Fruit fly (Drosophila melanogaster) whole organism, embryonic: ENCODE data around the gene CG12182.

ENCODE experiments used
- Atf6 ChIP-seq: fragments of 200-800 bp; sonication (Bioruptor generic); IDR thresholded peaks from 2 replicates; pipeline ENCODE4 v1.3.6; 2022; ENCODE audit warnings: missing biosample characterization, missing genetic modification characterization
- BEAF-32 ChIP-seq: fragments of 200-800 bp; sonication (Bioruptor generic); optimal IDR thresholded peaks from 3 replicates; lab custom pipeline; 2017; ENCODE audit warnings: missing biosample characterization, missing genetic modification characterization, mild to moderate bottlenecking, moderate library complexity, missing genetic modification reagents
- C15 ChIP-seq: fragments of 200-800 bp; sonication (Bioruptor generic); IDR thresholded peaks from 3 replicates; pipeline ENCODE4 v1.3.6; 2022; ENCODE audit warnings: missing biosample characterization, missing genetic modification characterization
- CG10267 ChIP-seq: fragments of 200-800 bp; sonication (Bioruptor generic); optimal IDR thresholded peaks from 2 replicates; lab custom pipeline; 2018; ENCODE audit warnings: missing biosample characterization, mild to moderate bottlenecking, missing genetic modification characterization, moderate library complexity
- CG10959 ChIP-seq: fragments of 200-800 bp; sonication (Bioruptor generic); IDR thresholded peaks from 2 replicates; pipeline ENCODE4 v1.3.6; 2022; ENCODE audit warnings: missing biosample characterization, missing genetic modification characterization
- CG12071 ChIP-seq: fragments of 200-800 bp; sonication (Bioruptor generic); optimal IDR thresholded peaks from 3 replicates; lab custom pipeline; 2018; ENCODE audit warnings: missing biosample characterization, mild to moderate bottlenecking, missing genetic modification characterization
- CG12769 ChIP-seq: fragments of 200-800 bp; sonication (Bioruptor generic); optimal IDR thresholded peaks from 2 replicates; lab custom pipeline; 2019; ENCODE audit warnings: missing biosample characterization, mild to moderate bottlenecking, missing genetic modification characterization, moderate library complexity
- CG1647 ChIP-seq: fragments of 200-800 bp; sonication (Bioruptor generic); optimal IDR thresholded peaks from 3 replicates; lab custom pipeline; 2016; ENCODE audit warnings: missing biosample characterization, missing genetic modification characterization
- CG17186 ChIP-seq: fragments of 200-800 bp; sonication (Bioruptor generic); optimal IDR thresholded peaks from 3 replicates; lab custom pipeline; 2017; ENCODE audit warnings: missing biosample characterization, missing genetic modification reagents, missing genetic modification characterization
- CG18262 ChIP-seq: fragments of 200-800 bp; optimal IDR thresholded peaks from 3 replicates; lab custom pipeline; 2019; ENCODE audit warnings: missing biosample characterization, mild to moderate bottlenecking, missing genetic modification characterization, moderate library complexity
- CG2875 ChIP-seq: fragments of 200-800 bp; sonication (Bioruptor generic); optimal IDR thresholded peaks from 2 replicates; lab custom pipeline; 2017; ENCODE audit warnings: missing biosample characterization, mild to moderate bottlenecking, missing genetic modification characterization, missing genetic modification reagents
- CG3065 ChIP-seq: fragments of 200-800 bp; sonication (Bioruptor generic); optimal IDR thresholded peaks from 2 replicates; lab custom pipeline; 2016; ENCODE audit warnings: missing biosample characterization, missing genetic modification characterization
- CG31365 ChIP-seq: fragments of 200-800 bp; sonication (Bioruptor generic); optimal IDR thresholded peaks from 2 replicates; lab custom pipeline; 2018; ENCODE audit warnings: missing biosample characterization, mild to moderate bottlenecking, missing genetic modification characterization
- CG32532 ChIP-seq: fragments of 200-800 bp; sonication (Bioruptor generic); IDR thresholded peaks from 2 replicates; pipeline ENCODE4 v1.3.6; 2022; ENCODE audit warnings: missing biosample characterization, missing genetic modification characterization
- CG34422 ChIP-seq: fragments of 200-800 bp; sonication (Bioruptor generic); IDR thresholded peaks from 3 replicates; pipeline ENCODE4 v1.3.6; 2022; ENCODE audit warnings: missing biosample characterization, missing genetic modification characterization
- CG4707 ChIP-seq: fragments of 200-800 bp; sonication (Bioruptor generic); optimal IDR thresholded peaks from 2 replicates; lab custom pipeline; 2018; ENCODE audit warnings: missing biosample characterization, mild to moderate bottlenecking, missing genetic modification characterization, moderate library complexity
- CG4820 ChIP-seq: fragments of 200-800 bp; sonication (Bioruptor generic); optimal IDR thresholded peaks from 3 replicates; lab custom pipeline; 2016; ENCODE audit warnings: missing biosample characterization, missing genetic modification characterization
- CG6254 ChIP-seq: fragments of 200-800 bp; sonication (Bioruptor generic); optimal IDR thresholded peaks from 3 replicates; lab custom pipeline; 2017; ENCODE audit warnings: mild to moderate bottlenecking, missing biosample characterization, missing genetic modification reagents, missing genetic modification characterization
- CG9932 ChIP-seq: fragments of 200-800 bp; sonication (Bioruptor generic); IDR thresholded peaks from 2 replicates; pipeline ENCODE4 v1.3.6; 2022; ENCODE audit warnings: missing biosample characterization, missing genetic modification characterization
- Chrac-16 ChIP-seq: fragments of 200-800 bp; sonication (Bioruptor generic); optimal IDR thresholded peaks from 3 replicates; lab custom pipeline; 2016; ENCODE audit warnings: missing biosample characterization, missing genetic modification characterization
- H15 ChIP-seq: fragments of 200-800 bp; sonication (Bioruptor generic); IDR thresholded peaks from 3 replicates; pipeline ENCODE4 v1.3.6; 2022; ENCODE audit warnings: missing biosample characterization, missing genetic modification characterization
- HLH54F ChIP-seq: fragments of 200-800 bp; sonication (Bioruptor generic); optimal IDR thresholded peaks from 3 replicates; lab custom pipeline; 2016; ENCODE audit warnings: missing biosample characterization, missing genetic modification characterization
- HmgZ ChIP-seq: fragments of 200-800 bp; sonication (Bioruptor generic); optimal IDR thresholded peaks from 2 replicates; lab custom pipeline; 2018; ENCODE audit warnings: missing biosample characterization, mild to moderate bottlenecking, missing genetic modification characterization
- Lpt ChIP-seq: fragments of >200 bp; optimal IDR thresholded peaks from 2 replicates; lab custom pipeline; 2018; ENCODE audit warnings: missing biosample characterization, missing genetic modification characterization
- NC2β ChIP-seq: fragments of 200-800 bp; sonication (Bioruptor generic); optimal IDR thresholded peaks from 2 replicates; lab custom pipeline; 2016; ENCODE audit warnings: missing biosample characterization, missing genetic modification characterization
- Optix ChIP-seq: fragments of 200-800 bp; sonication (Bioruptor generic); IDR thresholded peaks from 3 replicates; pipeline ENCODE4 v1.3.6; 2022; ENCODE audit warnings: missing biosample characterization, missing genetic modification characterization
- Pdp1 ChIP-seq, 2 experiments: fragments of 200-800 bp; sonication (Bioruptor generic); optimal IDR thresholded peaks; 3 replicates each; lab custom pipeline; 2016; ENCODE audit warnings: missing biosample characterization in 2 of 2, missing genetic modification characterization in 2 of 2, mild to moderate bottlenecking in 1 of 2, moderate library complexity in 1 of 2
- Rfx ChIP-seq: fragments of 200-800 bp; sonication (Bioruptor generic); IDR thresholded peaks from 2 replicates; pipeline ENCODE4 v1.3.6; 2022; ENCODE audit warnings: missing biosample characterization, missing genetic modification characterization
- Vsx1 ChIP-seq: fragments of 200-800 bp; sonication (Bioruptor generic); optimal IDR thresholded peaks from 2 replicates; lab custom pipeline; 2017; ENCODE audit warnings: missing biosample characterization, mild to moderate bottlenecking, missing genetic modification characterization, missing genetic modification reagents
- btn ChIP-seq: fragments of 200-800 bp; sonication (Bioruptor generic); optimal IDR thresholded peaks from 2 replicates; lab custom pipeline; 2016; ENCODE audit warnings: missing biosample characterization, missing genetic modification characterization
- croc ChIP-seq: fragments of 200-800 bp; sonication (Bioruptor generic); conservative IDR thresholded peaks from 3 replicates; pipeline ENCODE4 v1.3.6; 2022; ENCODE audit warnings: missing biosample characterization, missing genetic modification characterization
- disco-r ChIP-seq: fragments of 200-800 bp; sonication (Bioruptor generic); optimal IDR thresholded peaks from 2 replicates; lab custom pipeline; 2016; ENCODE audit warnings: missing biosample characterization, missing genetic modification characterization
- emc ChIP-seq: fragments of 200-800 bp; sonication (Bioruptor generic); optimal IDR thresholded peaks from 2 replicates; lab custom pipeline; 2016; ENCODE audit warnings: missing biosample characterization, missing genetic modification characterization
- esg ChIP-seq: fragments of 200-800 bp; sonication (Bioruptor generic); conservative IDR thresholded peaks from 2 replicates; pipeline ENCODE4 v1.3.6; 2022; ENCODE audit warnings: missing biosample characterization, missing genetic modification characterization
- exex ChIP-seq: fragments of 200-800 bp; sonication (Bioruptor generic); optimal IDR thresholded peaks from 4 replicates; lab custom pipeline; 2018; ENCODE audit warnings: missing biosample characterization, mild to moderate bottlenecking, missing genetic modification characterization, moderate library complexity
- fu2 ChIP-seq: fragments of 200-800 bp; sonication (Bioruptor generic); optimal IDR thresholded peaks from 2 replicates; lab custom pipeline; 2016; ENCODE audit warnings: missing biosample characterization, missing genetic modification characterization
- gro ChIP-seq: fragments of 200-800 bp; sonication (Bioruptor generic); optimal IDR thresholded peaks from 2 replicates; lab custom pipeline; 2016; ENCODE audit warnings: missing biosample characterization, missing genetic modification characterization
- lola ChIP-seq, 3 experiments: fragments of >200 bp in 2 of 3; fragments of 200-800 bp in 1 of 3; sonication (Bioruptor generic) in 1 of 3; optimal IDR thresholded peaks; 2 replicates each; lab custom pipeline; 2017 to 2019; ENCODE audit warnings: missing biosample characterization in 3 of 3, missing genetic modification characterization in 3 of 3, mild to moderate bottlenecking in 1 of 3, moderate library complexity in 1 of 3
- mld ChIP-seq: fragments of 200-800 bp; sonication (Bioruptor generic); IDR thresholded peaks from 3 replicates; pipeline ENCODE4 v1.3.6; 2022; ENCODE audit warnings: missing biosample characterization, missing genetic modification characterization; ENCODE audit not compliant: partially characterized antibody
- nerfin-1 ChIP-seq: fragments of 200-800 bp; sonication (Bioruptor generic); optimal IDR thresholded peaks from 3 replicates; lab custom pipeline; 2019; ENCODE audit warnings: missing biosample characterization, mild to moderate bottlenecking, missing genetic modification characterization, moderate library complexity
- onecut ChIP-seq: fragments of 200-800 bp; sonication (Bioruptor generic); IDR thresholded peaks from 2 replicates; pipeline ENCODE4 v1.3.6; 2022; ENCODE audit warnings: missing biosample characterization, missing genetic modification characterization
- prd ChIP-seq, 3 experiments: fragments of >200 bp in 2 of 3; fragments of 200-800 bp in 1 of 3; sonication (Bioruptor generic) in 1 of 3; optimal IDR thresholded peaks in 2 of 3; IDR thresholded peaks in 1 of 3; 2 replicates in 2 of 3; 3 replicates in 1 of 3; pipeline versions ENCODE4 v1.3.6 to Lab custom; 2017 to 2022; ENCODE audit warnings: missing biosample characterization in 1 of 3, missing genetic modification characterization in 1 of 3
- sc ChIP-seq, 3 experiments: fragments of >200 bp in 2 of 3; fragments of 200-800 bp in 1 of 3; sonication (Bioruptor generic) in 1 of 3; optimal IDR thresholded peaks; 2 replicates in 2 of 3; 3 replicates in 1 of 3; lab custom pipeline; 2017; ENCODE audit warnings: mild to moderate bottlenecking in 1 of 3, missing biosample characterization in 1 of 3, missing genetic modification characterization in 1 of 3, missing genetic modification reagents in 1 of 3
- sd ChIP-seq: fragments of 200-800 bp; sonication (Bioruptor generic); optimal IDR thresholded peaks from 3 replicates; lab custom pipeline; 2018; ENCODE audit warnings: missing biosample characterization, mild to moderate bottlenecking, missing genetic modification characterization, moderate library complexity
- tll ChIP-seq, 2 experiments: fragments of 200-800 bp in 1 of 2; fragments of >200 bp in 1 of 2; sonication (Bioruptor generic) in 1 of 2; optimal IDR thresholded peaks; 2 replicates each; lab custom pipeline; 2017 to 2019; ENCODE audit warnings: missing biosample characterization in 2 of 2, missing genetic modification characterization in 2 of 2, mild to moderate bottlenecking in 1 of 2, moderate library complexity in 1 of 2
- trem ChIP-seq: fragments of 200-800 bp; optimal IDR thresholded peaks from 3 replicates; lab custom pipeline; 2019; ENCODE audit warnings: missing biosample characterization, mild to moderate bottlenecking, missing genetic modification characterization, moderate library complexity
- zen2 ChIP-seq: fragments of 200-800 bp; sonication (Bioruptor generic); IDR thresholded peaks from 3 replicates; pipeline ENCODE4 v1.3.6; 2022; ENCODE audit warnings: missing biosample characterization, missing genetic modification characterization; ENCODE audit not compliant: partially characterized antibody

The CG12182 gene

dm6 chr3L:2584119-2584805 lies 15.1 kb downstream of the CG12182 start (continued):
- TF ChIP-seq HmgZ (tag; lab: Kevin White, UChicago), result peak; percentile 49
- TF ChIP-seq CG17186 (GFP tag; lab: Kevin White, UChicago), result peak; percentile 81
- TF ChIP-seq fu2 (GFP tag; lab: Kevin White, UChicago), result peak; percentile 68
- peak; percentile 54 for TF ChIP-seq CG1647 (GFP tag; lab: Kevin White, UChicago)
- TF ChIP-seq Lpt (GFP tag; lab: Kevin White, UChicago), result no peak
- TF ChIP-seq disco-r (GFP tag; lab: Kevin White, UChicago), result peak; percentile 76
- TF ChIP-seq CG6254 (GFP tag; lab: Kevin White, UChicago), result peak; percentile 58
- TF ChIP-seq onecut (GFP tag; lab: Robert Waterston, UW), result peak; percentile 53
- TF ChIP-seq C15 (GFP tag; lab: Robert Waterston, UW), result no peak
- TF ChIP-seq NC2β, result peak; percentile 57
- TF ChIP-seq zen2 (GFP tag; lab: Robert Waterston, UW), result no peak
- peak; percentile 67 for TF ChIP-seq HLH54F (GFP tag; lab: Kevin White, UChicago)
- TF ChIP-seq CG3065, result no peak
- peak; percentile 39 for TF ChIP-seq CG31365 (tag; lab: Kevin White, UChicago)
- TF ChIP-seq CG32532 (GFP tag; lab: Robert Waterston, UW), result peak; percentile 67; the same call in 1 of the 2 replicates
- TF ChIP-seq sc (optimal IDR thresholded peaks at IDR 0.05; lab: Kevin White, UChicago), result no peak
- TF ChIP-seq sc (GFP tag; optimal IDR thresholded peaks at IDR 0.05; lab: Kevin White, UChicago), result peak; percentile 84
- peak; percentile 60; the same call in 1 of the 2 replicates for TF ChIP-seq Rfx
- peak; percentile 73 for TF ChIP-seq nerfin-1 (tag; lab: Kevin White, UChicago)
- TF ChIP-seq tll (GFP tag; optimal IDR thresholded peaks at IDR 0.05; lab: Kevin White, UChicago), result no peak
- no peak for TF ChIP-seq prd (optimal IDR thresholded peaks at IDR 0.05; lab: Kevin White, UChicago)
- peak; percentile 78 for TF ChIP-seq prd (GFP tag; IDR thresholded peaks at IDR 0.05; lab: Robert Waterston, UW)
- peak; percentile 19 for TF ChIP-seq sd (tag; lab: Kevin White, UChicago)
- peak; percentile 84 for TF ChIP-seq gro
- peak; percentile 64 for TF ChIP-seq CG4820
- peak; percentile 80 for TF ChIP-seq CG12769 (tag; lab: Kevin White, UChicago)
- no peak for TF ChIP-seq BEAF-32 (GFP tag; lab: Kevin White, UChicago)
- no peak for TF ChIP-seq CG10959 (GFP tag; lab: Robert Waterston, UW)
- TF ChIP-seq Vsx1 (GFP tag; lab: Kevin White, UChicago), result peak; percentile 68
- TF ChIP-seq H15 (GFP tag; lab: Robert Waterston, UW), result peak; percentile 46; the same call in 1 of the 3 replicates
- TF ChIP-seq CG10267 (tag; lab: Kevin White, UChicago), result peak; percentile 72
- TF ChIP-seq Chrac-16, result peak; percentile 79
- TF ChIP-seq Atf6 (GFP tag; lab: Robert Waterston, UW), result peak; percentile 58; the same call in 1 of the 2 replicates
- TF ChIP-seq mld (GFP tag; lab: Robert Waterston, UW), result no peak
- peak; percentile 53; the same call in 1 of the 3 replicates for TF ChIP-seq croc
- peak; percentile 52; the same call in 1 of the 3 replicates for TF ChIP-seq Optix (GFP tag; lab: Robert Waterston, UW)
- TF ChIP-seq Pdp1 (GFP tag; optimal IDR thresholded peaks at IDR 0.05; lab: Kevin White, UChicago), result peak; percentile 62 to 76
- TF ChIP-seq CG4707 (GFP tag; lab: Kevin White, UChicago), result peak; percentile 55
- TF ChIP-seq CG18262 (tag; lab: Kevin White, UChicago), result peak; percentile 93
- TF ChIP-seq btn (GFP tag; lab: Kevin White, UChicago), result peak; percentile 59
- TF ChIP-seq emc, result no peak
- peak; percentile 66 for TF ChIP-seq esg
- TF ChIP-seq CG9932 (GFP tag; lab: Robert Waterston, UW), result peak; percentile 35; the same call in 1 of the 2 replicates
- TF ChIP-seq CG12071, result peak; percentile 62
- peak; percentile 41 for TF ChIP-seq trem (tag; lab: Kevin White, UChicago)
- TF ChIP-seq lola (GFP tag; optimal IDR thresholded peaks at IDR 0.05; lab: Kevin White, UChicago), result peak in 1 of 3 experiments; percentile 78
- TF ChIP-seq CG2875 (GFP tag; lab: Kevin White, UChicago), result peak; percentile 73
- TF ChIP-seq exex (tag; lab: Kevin White, UChicago), result peak; percentile 40
- TF ChIP-seq CG34422 (GFP tag; lab: Robert Waterston, UW), result peak; percentile 59; the same call in 1 of the 3 replicates
